Comparison of ENCODE assay signal across 5 worm cellular contexts in the genomic region with DNA sequence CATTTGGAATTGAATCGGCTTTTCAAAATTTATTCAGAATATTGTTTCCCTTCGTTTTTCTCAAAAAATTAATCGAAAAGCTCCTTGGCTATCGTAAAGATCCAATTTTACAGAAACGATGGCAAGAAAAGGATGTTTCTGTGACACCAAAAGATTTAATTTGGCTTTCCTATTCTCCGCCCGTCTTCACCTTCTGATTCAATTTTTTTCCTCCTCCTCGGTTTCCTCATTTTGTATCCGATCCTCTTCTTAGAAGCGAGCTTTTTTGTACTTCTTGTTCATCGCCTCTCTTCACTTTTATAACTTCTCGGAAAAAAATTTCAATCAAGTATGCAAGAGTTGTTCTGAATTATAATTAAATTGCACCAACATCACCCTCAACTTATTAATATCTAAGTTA.
TF ChIP-seq lines count a peak whose summit lies in the region.

No protein-coding gene starts in this region.

TF ChIP-seq in whole organism, L1 larva, 84 proteins besides CTCF, POLR2A, EP300 and RAD21:
- TF ChIP-seq aha-1 (tag; optimal IDR thresholded peaks at IDR 0.05; lab: Kevin White, UChicago) (no peak), C34B4.2 (tag; optimal IDR thresholded peaks at IDR 0.05; lab: Kevin White, UChicago) (no peak), lsy-2 (tag; optimal IDR thresholded peaks at IDR 0.05; lab: Kevin White, UChicago) (no peak), elt-3 (tag; optimal IDR thresholded peaks at IDR 0.05; lab: Kevin White, UChicago) (no peak), fkh-10 (GFP tag; optimal IDR thresholded peaks at IDR 0.05; lab: Kevin White, UChicago) (peak; percentile 53), skn-1 (tag; optimal IDR thresholded peaks at IDR 0.05; lab: Kevin White, UChicago) (no peak), lin-14 (GFP tag; optimal IDR thresholded peaks at IDR 0.05; lab: Kevin White, UChicago) (peak; percentile 11), ceh-82 (tag; optimal IDR thresholded peaks at IDR 0.05; lab: Kevin White, UChicago) (no peak), nhr-28 (tag; optimal IDR thresholded peaks at IDR 0.05; lab: Kevin White, UChicago) (no peak), tbx-2 (tag; optimal IDR thresholded peaks at IDR 0.05; lab: Kevin White, UChicago) (no peak), nhr-12 (tag; optimal IDR thresholded peaks at IDR 0.05; lab: Kevin White, UChicago) (no peak)

TF ChIP-seq in whole organism, L3 larva, 47 proteins besides CTCF, POLR2A, EP300 and RAD21:
- peak; percentile 52 for TF ChIP-seq fkh-10 (GFP tag; optimal IDR thresholded peaks at IDR 0.05; lab: Kevin White, UChicago)
- no peak for TF ChIP-seq nhr-11 (tag; optimal IDR thresholded peaks at IDR 0.05; lab: Kevin White, UChicago)
- no peak for TF ChIP-seq ceh-28 (tag; optimal IDR thresholded peaks at IDR 0.05; lab: Kevin White, UChicago)
TF ChIP-seq in whole organism, L3 larva: peak in this region for 1.

TF ChIP-seq in whole organism, L4 larva, 104 proteins besides CTCF, POLR2A, EP300 and RAD21:
- TF ChIP-seq zip-2 (tag; optimal IDR thresholded peaks at IDR 0.05; lab: Kevin White, UChicago) (no peak), fkh-10 (GFP tag; optimal IDR thresholded peaks at IDR 0.05; lab: Kevin White, UChicago) (peak; percentile 52)

TF ChIP-seq in whole organism, late embryonic, 69 proteins besides CTCF, POLR2A, EP300 and RAD21:
- TF ChIP-seq madf-2 (tag; optimal IDR thresholded peaks at IDR 0.05; lab: Kevin White, UChicago) (no peak), unc-42 (tag; optimal IDR thresholded peaks at IDR 0.05; lab: Kevin White, UChicago) (peak; percentile 14), pag-3 (tag; optimal IDR thresholded peaks at IDR 0.05; lab: Kevin White, UChicago; ENCODE audit: borderline replicate concordance) (no peak), unc-86 (tag; optimal IDR thresholded peaks at IDR 0.05; lab: Kevin White, UChicago) (no peak), ceh-48 (tag; optimal IDR thresholded peaks at IDR 0.05; lab: Kevin White, UChicago) (no peak)

TF ChIP-seq in whole organism, mixed stage, embryonic, 35 proteins besides CTCF, POLR2A, EP300 and RAD21:
- TF ChIP-seq sem-2 (GFP tag; optimal IDR thresholded peaks at IDR 0.05; lab: Kevin White, UChicago) (no peak), ces-1 (GFP tag; optimal IDR thresholded peaks at IDR 0.05; lab: Kevin White, UChicago) (peak; percentile 48), unc-62 (GFP tag; optimal IDR thresholded peaks at IDR 0.05; lab: Kevin White, UChicago) (no peak), unc-120 (tag; optimal IDR thresholded peaks at IDR 0.05; lab: Kevin White, UChicago; ENCODE audit: poor library complexity, severe bottlenecking) (no peak), ceh-39 (tag; optimal IDR thresholded peaks at IDR 0.05; lab: Kevin White, UChicago) (no peak), unc-39 (tag; optimal IDR thresholded peaks at IDR 0.05; lab: Kevin White, UChicago) (no peak)

Comparison
In these comparisons a context has a peak if more than half of its experiments do, and no peak if none do; other contexts are left out.
1. Of the 29 proteins assayed by ChIP-seq in both whole organism, L4 larva and whole organism, L1 larva: peak only in whole organism, L4 larva: none; only in whole organism, L1 larva: none; in both: fkh-10; in neither: 28.